Worm (Caenorhabditis elegans): ENCODE measurements around the gene K10D6.4.

The K10D6.4 gene

ce11 chrV:11251798-11252197 lies 50.1 kb downstream of the K10D6.4 start:
- TF ChIP-seq F13C5.2 (tag; optimal IDR thresholded peaks at IDR 0.05): no peak
- TF ChIP-seq tra-4 (tag; optimal IDR thresholded peaks at IDR 0.05): no peak
- no peak for TF ChIP-seq aly-1 (tag; optimal IDR thresholded peaks at IDR 0.05)
- no peak for TF ChIP-seq hnd-1 (tag; optimal IDR thresholded peaks at IDR 0.05)
- TF ChIP-seq ceh-36 (tag; optimal IDR thresholded peaks at IDR 0.05): no peak

ce11 chrV:11252429-11252828 lies 50.7 kb downstream of the K10D6.4 start, which contains the start of gene srsx-33:
srsx-33 (minus strand) TSS chrV:11252529.
- no peak for TF ChIP-seq B0310.2 (tag; optimal IDR thresholded peaks at IDR 0.05)
- no peak for TF ChIP-seq hmbx-1 (tag; optimal IDR thresholded peaks at IDR 0.05)
- TF ChIP-seq flt-1 (GFP tag; IDR thresholded peaks at IDR 0.05): no peak
- TF ChIP-seq tbx-11 (GFP tag; IDR thresholded peaks at IDR 0.05): no peak
- no peak for TF ChIP-seq ama-1 (optimal IDR thresholded peaks at IDR 0.05)
- TF ChIP-seq aly-1 (tag; optimal IDR thresholded peaks at IDR 0.05): no peak
- no peak for TF ChIP-seq hmg-4 (GFP tag; optimal IDR thresholded peaks at IDR 0.05)
- TF ChIP-seq scrt-1 (GFP tag; IDR thresholded peaks at IDR 0.05): no peak
- TF ChIP-seq tra-4 (tag; optimal IDR thresholded peaks at IDR 0.05): no peak
- no peak for TF ChIP-seq pes-1 (GFP tag; IDR thresholded peaks at IDR 0.05)
- TF ChIP-seq ets-7 (tag; optimal IDR thresholded peaks at IDR 0.05): no peak
- no peak for TF ChIP-seq tbx-37 (GFP tag; conservative IDR thresholded peaks at IDR 0.05)
- TF ChIP-seq F13C5.2 (tag; optimal IDR thresholded peaks at IDR 0.05): no peak
- TF ChIP-seq ceh-36 (tag; optimal IDR thresholded peaks at IDR 0.05): no peak
- no peak for TF ChIP-seq sea-1 (GFP tag; conservative IDR thresholded peaks at IDR 0.05)
- TF ChIP-seq hnd-1 (tag; optimal IDR thresholded peaks at IDR 0.05): no peak
- TF ChIP-seq ceh-13 (GFP tag; optimal IDR thresholded peaks at IDR 0.05): no peak

DNA sequence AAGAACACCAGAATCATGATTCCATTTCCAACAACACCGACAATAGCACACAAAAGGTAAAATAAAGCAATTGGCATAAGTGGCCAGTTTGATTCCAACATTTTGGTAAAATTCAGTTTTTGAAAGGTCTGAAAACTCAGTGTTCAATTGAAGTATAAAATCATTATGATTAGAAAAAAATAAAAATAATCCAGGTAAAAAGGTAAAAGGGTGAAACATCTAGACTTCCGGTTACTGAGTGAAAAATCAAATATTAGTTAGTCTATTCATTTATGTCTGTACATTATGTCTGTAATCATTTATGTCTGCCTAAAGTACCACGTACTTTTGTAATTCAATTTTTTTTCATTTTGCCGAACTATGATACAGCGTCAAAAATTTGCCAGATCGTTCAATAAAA lies 53.3 kb downstream of the K10D6.4 start, which contains the start of gene srsx-31:
srsx-31 (minus strand) TSS at position 101 of the 400 bp plus-strand sequence.
- TF ChIP-seq ama-1 (optimal IDR thresholded peaks at IDR 0.05) (no peak), B0310.2 (tag; optimal IDR thresholded peaks at IDR 0.05) (no peak), F13C5.2 (tag; optimal IDR thresholded peaks at IDR 0.05) (no peak), sea-1 (GFP tag; conservative IDR thresholded peaks at IDR 0.05) (no peak), tbx-11 (GFP tag; IDR thresholded peaks at IDR 0.05) (no peak), flt-1 (GFP tag; IDR thresholded peaks at IDR 0.05) (no peak), aly-1 (tag; optimal IDR thresholded peaks at IDR 0.05) (no peak), hnd-1 (tag; optimal IDR thresholded peaks at IDR 0.05) (no peak), ets-7 (tag; optimal IDR thresholded peaks at IDR 0.05) (no peak), tra-4 (tag; optimal IDR thresholded peaks at IDR 0.05) (no peak), hmbx-1 (tag; optimal IDR thresholded peaks at IDR 0.05) (no peak), ceh-36 (tag; optimal IDR thresholded peaks at IDR 0.05) (no peak), pes-1 (GFP tag; IDR thresholded peaks at IDR 0.05) (no peak), ceh-13 (GFP tag; optimal IDR thresholded peaks at IDR 0.05) (no peak), scrt-1 (GFP tag; IDR thresholded peaks at IDR 0.05) (no peak), hmg-4 (GFP tag; optimal IDR thresholded peaks at IDR 0.05) (no peak), tbx-37 (GFP tag; conservative IDR thresholded peaks at IDR 0.05) (no peak)

DNA sequence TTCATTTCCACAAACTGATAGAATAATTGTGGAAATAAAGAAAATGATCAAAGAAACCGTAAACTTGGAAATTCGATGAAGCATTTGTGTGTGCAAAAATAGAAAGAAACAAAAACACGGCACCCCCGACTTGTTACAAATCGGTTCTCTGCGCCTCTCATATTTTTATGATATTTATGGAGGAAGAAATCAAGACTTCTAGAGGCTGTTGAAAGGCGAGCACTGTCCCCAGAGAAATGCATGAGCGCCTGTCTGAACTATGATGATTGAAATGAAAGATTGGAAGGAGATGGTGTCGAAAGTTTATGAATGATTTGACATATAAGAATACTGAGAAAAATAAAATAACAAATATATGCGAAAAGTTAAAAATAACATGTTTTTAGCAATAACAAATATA lies 57.2 kb downstream of the K10D6.4 start, which contains the start of gene lgc-36:
lgc-36 (minus strand) TSS at position 101 of the 400 bp plus-strand sequence.
- TF ChIP-seq hmg-4 (GFP tag; optimal IDR thresholded peaks at IDR 0.05) (no peak), flt-1 (GFP tag; IDR thresholded peaks at IDR 0.05) (no peak), ama-1 (optimal IDR thresholded peaks at IDR 0.05) (no peak), sea-1 (GFP tag; conservative IDR thresholded peaks at IDR 0.05) (no peak)

- TF ChIP-seq tra-4 (tag; optimal IDR thresholded peaks at IDR 0.05) (no peak), flt-1 (GFP tag; IDR thresholded peaks at IDR 0.05) (no peak), B0310.2 (tag; optimal IDR thresholded peaks at IDR 0.05) (no peak), sea-1 (GFP tag; conservative IDR thresholded peaks at IDR 0.05) (no peak), tbx-37 (GFP tag; conservative IDR thresholded peaks at IDR 0.05) (no peak), ceh-13 (GFP tag; optimal IDR thresholded peaks at IDR 0.05) (no peak), ama-1 (optimal IDR thresholded peaks at IDR 0.05) (no peak), ceh-36 (tag; optimal IDR thresholded peaks at IDR 0.05) (no peak), tbx-11 (GFP tag; IDR thresholded peaks at IDR 0.05) (no peak), hmbx-1 (tag; optimal IDR thresholded peaks at IDR 0.05) (no peak), F13C5.2 (tag; optimal IDR thresholded peaks at IDR 0.05) (no peak)
Observed at ce11 chrV:11260622-11261021, 58.9 kb downstream of the K10D6.4 start, which contains the start of gene F07B10.7. F07B10.7 (minus strand) TSS chrV:11260722.

ce11 chrV:11263025-11263424 lies 61.3 kb downstream of the K10D6.4 start, which contains the start of gene F07B10.4:
F07B10.4 (minus strand) TSS chrV:11263125.
- TF ChIP-seq ceh-36 (tag; optimal IDR thresholded peaks at IDR 0.05) (no peak), tbx-11 (GFP tag; IDR thresholded peaks at IDR 0.05) (no peak), flt-1 (GFP tag; IDR thresholded peaks at IDR 0.05) (no peak), F13C5.2 (tag; optimal IDR thresholded peaks at IDR 0.05) (no peak), hmg-4 (GFP tag; optimal IDR thresholded peaks at IDR 0.05) (no peak), pes-1 (GFP tag; IDR thresholded peaks at IDR 0.05) (no peak), hnd-1 (tag; optimal IDR thresholded peaks at IDR 0.05) (no peak), tbx-37 (GFP tag; conservative IDR thresholded peaks at IDR 0.05) (no peak), B0310.2 (tag; optimal IDR thresholded peaks at IDR 0.05) (no peak), ceh-13 (GFP tag; optimal IDR thresholded peaks at IDR 0.05) (no peak), scrt-1 (GFP tag; IDR thresholded peaks at IDR 0.05) (no peak), ets-7 (tag; optimal IDR thresholded peaks at IDR 0.05) (no peak)

DNA sequence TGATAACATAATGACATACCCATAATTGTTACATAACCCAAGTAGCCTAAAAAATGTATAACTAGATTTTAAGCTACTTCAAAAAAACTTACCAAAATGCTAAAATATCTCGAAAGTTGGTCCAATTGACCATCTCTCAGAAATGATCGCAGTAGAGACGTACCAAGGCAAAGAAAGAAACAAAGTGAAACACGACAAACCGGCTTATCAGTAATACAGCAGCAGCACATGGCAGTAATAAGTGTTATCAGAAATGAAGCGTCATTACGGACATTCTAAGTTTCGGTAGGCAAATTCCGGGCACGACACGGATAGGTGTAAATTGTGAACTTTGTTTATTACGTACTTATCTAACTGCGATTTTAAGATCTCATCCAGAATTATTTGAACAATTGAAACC lies 63.8 kb downstream of the K10D6.4 start, which contains the start of gene cln-3.1:
cln-3.1 (minus strand) TSS at position 171 of the 400 bp plus-strand sequence.
- TF ChIP-seq ets-7 (tag; optimal IDR thresholded peaks at IDR 0.05) (no peak), ama-1 (optimal IDR thresholded peaks at IDR 0.05) (no peak), aly-1 (tag; optimal IDR thresholded peaks at IDR 0.05) (no peak), ceh-36 (tag; optimal IDR thresholded peaks at IDR 0.05) (no peak), flt-1 (GFP tag; IDR thresholded peaks at IDR 0.05) (no peak), tra-4 (tag; optimal IDR thresholded peaks at IDR 0.05) (no peak), pes-1 (GFP tag; IDR thresholded peaks at IDR 0.05) (no peak), B0310.2 (tag; optimal IDR thresholded peaks at IDR 0.05) (no peak), hmg-4 (GFP tag; optimal IDR thresholded peaks at IDR 0.05) (no peak), sea-1 (GFP tag; conservative IDR thresholded peaks at IDR 0.05) (no peak), scrt-1 (GFP tag; IDR thresholded peaks at IDR 0.05) (no peak), hnd-1 (tag; optimal IDR thresholded peaks at IDR 0.05) (no peak), tbx-37 (GFP tag; conservative IDR thresholded peaks at IDR 0.05) (no peak), hmbx-1 (tag; optimal IDR thresholded peaks at IDR 0.05) (no peak)

All from whole organism, early embryonic.